Fruit fly (Drosophila melanogaster): Measurements from ENCODE around the gene Rbp1.

- no peak for TF ChIP-seq vri (GFP tag; optimal IDR thresholded peaks at IDR 0.05)
- TF ChIP-seq CG32006 (GFP tag; optimal IDR thresholded peaks at IDR 0.05) = no peak
- no peak for TF ChIP-seq Blimp-1 (GFP tag; optimal IDR thresholded peaks at IDR 0.05)
- TF ChIP-seq salr (GFP tag; optimal IDR thresholded peaks at IDR 0.05) = no peak
- TF ChIP-seq Hr39 (GFP tag; optimal IDR thresholded peaks at IDR 0.05) = no peak
- TF ChIP-seq CG16779 (tag; optimal IDR thresholded peaks at IDR 0.05) = no peak
- no peak for TF ChIP-seq OdsH (GFP tag; optimal IDR thresholded peaks at IDR 0.05)
- TF ChIP-seq Sox102F (GFP tag; optimal IDR thresholded peaks at IDR 0.05) = no peak
- TF ChIP-seq CG11902 (GFP tag; optimal IDR thresholded peaks at IDR 0.05) = no peak
- TF ChIP-seq Hr38 (GFP tag; optimal IDR thresholded peaks at IDR 0.05) = no peak
- TF ChIP-seq CG8119 (GFP tag; IDR thresholded peaks at IDR 0.05) = no peak
Measured at dm6 chr3R:10767526-10767925, 16.7 kb upstream of the Rbp1 start, which contains the start of gene TfIIFbeta.

Measured in whole organism, prepupa.